Worm (Caenorhabditis elegans): ENCODE measurements around the gene mdt-27.

DNA sequence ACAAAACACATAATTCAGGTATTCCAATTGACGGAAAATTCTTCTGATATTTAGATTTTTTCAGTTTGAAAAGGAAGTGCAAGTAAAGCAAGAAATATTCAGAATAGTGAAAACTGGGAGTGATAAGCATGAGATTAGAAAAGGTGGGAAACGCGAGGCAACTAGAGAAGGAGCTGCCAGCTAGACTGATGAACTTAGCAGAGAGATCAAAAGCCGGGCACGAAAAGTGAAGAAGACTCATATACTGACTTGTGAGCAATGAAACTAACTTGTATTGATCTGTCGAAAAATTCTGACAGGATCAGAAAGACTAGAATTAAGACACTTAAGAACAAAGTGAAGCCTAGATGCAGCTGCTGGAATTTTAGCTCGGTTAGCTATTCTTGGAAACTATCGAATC lies 48.0 kb upstream of the mdt-27 start, which contains the start of gene nhr-36:
- TF ChIP-seq nhr-77 (tag; optimal IDR thresholded peaks at IDR 0.05): no peak
- TF ChIP-seq ceh-82 (tag; optimal IDR thresholded peaks at IDR 0.05): no peak
- TF ChIP-seq ama-1 (optimal IDR thresholded peaks at IDR 0.05): no peak
- TF ChIP-seq ZK546.5 (tag; optimal IDR thresholded peaks at IDR 0.05): no peak
- no peak for TF ChIP-seq mdl-1 (tag; optimal IDR thresholded peaks at IDR 0.05)
- TF ChIP-seq jun-1 (tag; optimal IDR thresholded peaks at IDR 0.05): no peak
- no peak for TF ChIP-seq pqm-1 (tag; optimal IDR thresholded peaks at IDR 0.05)
- TF ChIP-seq egl-27 (tag; optimal IDR thresholded peaks at IDR 0.05): no peak
- TF ChIP-seq sea-2 (GFP tag; optimal IDR thresholded peaks at IDR 0.05): no peak
- no peak for TF ChIP-seq fkh-10 (GFP tag; optimal IDR thresholded peaks at IDR 0.05)
- TF ChIP-seq unc-62 (GFP tag; optimal IDR thresholded peaks at IDR 0.05): no peak
- TF ChIP-seq egl-5 (tag; optimal IDR thresholded peaks at IDR 0.05): no peak
- TF ChIP-seq ztf-4 (tag; optimal IDR thresholded peaks at IDR 0.05): no peak
- no peak for TF ChIP-seq fos-1 (tag; optimal IDR thresholded peaks at IDR 0.05)
